Worm (Caenorhabditis elegans): ENCODE data around the gene str-129.

The str-129 gene

ce11 chrV:8090595-8090994, 1.7 kb downstream of the str-129 start, which contains the start of gene str-130:
TSS of gene str-130 (minus strand) at chrV:8090695.
- TF ChIP-seq blmp-1 (tag; optimal IDR thresholded peaks at IDR 0.05) (no peak), elt-3 (tag; optimal IDR thresholded peaks at IDR 0.05) (no peak), mls-2 (tag; optimal IDR thresholded peaks at IDR 0.05) (no peak), mab-5 (tag; optimal IDR thresholded peaks at IDR 0.05) (no peak), nhr-2 (tag; optimal IDR thresholded peaks at IDR 0.05) (no peak), ham-2 (GFP tag; optimal IDR thresholded peaks at IDR 0.05) (no peak), hlh-1 (tag; optimal IDR thresholded peaks at IDR 0.05) (no peak), ceh-83 (GFP tag; optimal IDR thresholded peaks at IDR 0.05) (no peak), sptf-1 (tag; optimal IDR thresholded peaks at IDR 0.05) (no peak), snpc-4 (tag; optimal IDR thresholded peaks at IDR 0.05) (no peak), ces-1 (GFP tag; optimal IDR thresholded peaks at IDR 0.05) (no peak), sem-2 (GFP tag; optimal IDR thresholded peaks at IDR 0.05) (no peak), unc-62 (GFP tag; optimal IDR thresholded peaks at IDR 0.05) (no peak), bed-3 (GFP tag; optimal IDR thresholded peaks at IDR 0.05) (no peak), M03D4.4 (tag; optimal IDR thresholded peaks at IDR 0.05) (no peak), lin-32 (GFP tag; optimal IDR thresholded peaks at IDR 0.05) (no peak), tbx-8 (GFP tag; optimal IDR thresholded peaks at IDR 0.05) (no peak), mep-1 (tag; optimal IDR thresholded peaks at IDR 0.05) (no peak)

ce11 chrV:8085141-8085540, 7.1 kb downstream of the str-129 start, which contains the start of gene C09H5.7:
TSS of gene C09H5.7 (minus strand) at chrV:8085241.
- TF ChIP-seq ztf-11 (tag; optimal IDR thresholded peaks at IDR 0.05) = no peak

ce11 chrV:8081579-8081978, 10.7 kb downstream of the str-129 start, which contains the start of gene str-131:
TSS of gene str-131 (minus strand) at chrV:8081679.
- no peak for TF ChIP-seq cnd-1 (tag; optimal IDR thresholded peaks at IDR 0.05)
- no peak for TF ChIP-seq mab-5 (tag; optimal IDR thresholded peaks at IDR 0.05)
- no peak for TF ChIP-seq elt-1 (tag; optimal IDR thresholded peaks at IDR 0.05; ENCODE audit: borderline replicate concordance, insufficient read depth)
- TF ChIP-seq ham-2 (GFP tag; optimal IDR thresholded peaks at IDR 0.05) = no peak
- no peak for TF ChIP-seq nhr-2 (tag; optimal IDR thresholded peaks at IDR 0.05)
- no peak for TF ChIP-seq ceh-83 (GFP tag; optimal IDR thresholded peaks at IDR 0.05)
- no peak for TF ChIP-seq nhr-12 (tag; optimal IDR thresholded peaks at IDR 0.05)
- no peak for TF ChIP-seq mls-2 (tag; optimal IDR thresholded peaks at IDR 0.05)
- no peak for TF ChIP-seq unc-39 (tag; optimal IDR thresholded peaks at IDR 0.05)
- TF ChIP-seq M03D4.4 (tag; optimal IDR thresholded peaks at IDR 0.05) = no peak
- no peak for TF ChIP-seq nhr-237 (tag; optimal IDR thresholded peaks at IDR 0.05)
- no peak for TF ChIP-seq ceh-43 (GFP tag; optimal IDR thresholded peaks at IDR 0.05)

DNA sequence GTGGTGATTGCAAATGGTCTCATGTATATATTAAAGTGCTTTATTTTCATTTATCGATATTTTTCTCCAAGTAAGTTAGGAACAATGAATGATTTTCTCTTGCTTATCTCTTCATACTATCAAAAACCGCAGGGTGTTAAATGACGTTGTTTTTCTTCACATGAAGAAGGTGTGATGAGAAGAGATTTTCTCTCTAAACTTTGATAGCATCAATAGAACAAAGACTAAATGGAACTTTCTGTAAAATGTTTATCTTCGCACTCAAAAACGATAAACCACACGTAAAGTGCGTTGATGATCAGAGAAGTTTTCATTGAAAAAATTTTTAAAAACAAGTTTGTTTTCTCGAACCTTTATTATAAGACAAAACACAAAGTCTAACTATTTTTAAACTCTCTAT, 12.5 kb downstream of the str-129 start:
- TF ChIP-seq nhr-76 (tag; optimal IDR thresholded peaks at IDR 0.05) = no peak
- no peak for TF ChIP-seq ceh-39 (tag; optimal IDR thresholded peaks at IDR 0.05)
- no peak for TF ChIP-seq flh-1 (GFP tag; optimal IDR thresholded peaks at IDR 0.05)
- no peak for TF ChIP-seq lin-13 (tag; optimal IDR thresholded peaks at IDR 0.05)
- no peak for TF ChIP-seq bed-3 (GFP tag; optimal IDR thresholded peaks at IDR 0.05)
- TF ChIP-seq blmp-1 (tag; optimal IDR thresholded peaks at IDR 0.05) = no peak
- TF ChIP-seq cnd-1 (tag; optimal IDR thresholded peaks at IDR 0.05) = no peak
- no peak for TF ChIP-seq pha-4 (tag; optimal IDR thresholded peaks at IDR 0.05)

- TF ChIP-seq unc-120 (tag; optimal IDR thresholded peaks at IDR 0.05; ENCODE audit: poor library complexity, severe bottlenecking) (no peak), sem-2 (GFP tag; optimal IDR thresholded peaks at IDR 0.05) (no peak), hlh-1 (tag; optimal IDR thresholded peaks at IDR 0.05) (no peak), elt-3 (tag; optimal IDR thresholded peaks at IDR 0.05) (no peak), lsy-2 (tag; optimal IDR thresholded peaks at IDR 0.05) (no peak), ces-1 (GFP tag; optimal IDR thresholded peaks at IDR 0.05) (no peak), ceh-43 (GFP tag; optimal IDR thresholded peaks at IDR 0.05) (no peak), zip-8 (tag; optimal IDR thresholded peaks at IDR 0.05) (no peak), ztf-11 (tag; optimal IDR thresholded peaks at IDR 0.05) (no peak), mab-5 (tag; optimal IDR thresholded peaks at IDR 0.05) (no peak), drap-1 (GFP tag; optimal IDR thresholded peaks at IDR 0.05) (no peak), ceh-83 (GFP tag; optimal IDR thresholded peaks at IDR 0.05) (no peak), ham-2 (GFP tag; optimal IDR thresholded peaks at IDR 0.05) (no peak), flh-1 (GFP tag; optimal IDR thresholded peaks at IDR 0.05) (no peak), elt-1 (tag; optimal IDR thresholded peaks at IDR 0.05; ENCODE audit: borderline replicate concordance, insufficient read depth) (no peak), snpc-4 (tag; optimal IDR thresholded peaks at IDR 0.05) (no peak), mls-2 (tag; optimal IDR thresholded peaks at IDR 0.05) (no peak), nhr-12 (tag; optimal IDR thresholded peaks at IDR 0.05) (no peak)
These were observed 16.6 kb downstream of the str-129 start, which contains the start of gene catp-3 for ce11 chrV:8075712-8076111. TSS of gene catp-3 (plus strand) at chrV:8076012.

Measured in whole organism, mixed stage, embryonic.